Fruit fly (Drosophila melanogaster) whole organism, embryonic: Measurements from ENCODE around the gene Ptp99A.

Experiments used
- Adf1 ChIP-seq: fragments of 200-800 bp; sonication (Bioruptor generic); IDR thresholded peaks from 2 replicates; pipeline ENCODE4 v1.3.6; 2022; ENCODE audit warnings: missing biosample characterization, missing genetic modification characterization
- Bdp1 ChIP-seq: fragments of 200-800 bp; sonication (Bioruptor generic); optimal IDR thresholded peaks from 3 replicates; lab custom pipeline; 2016; ENCODE audit warnings: missing biosample characterization, missing genetic modification characterization
- CG10267 ChIP-seq: fragments of 200-800 bp; sonication (Bioruptor generic); optimal IDR thresholded peaks from 2 replicates; lab custom pipeline; 2018; ENCODE audit warnings: missing biosample characterization, mild to moderate bottlenecking, missing genetic modification characterization, moderate library complexity
- CG10979 ChIP-seq: fragments of 200-800 bp; sonication (Bioruptor generic); optimal IDR thresholded peaks from 2 replicates; lab custom pipeline; 2018; ENCODE audit warnings: missing biosample characterization, mild to moderate bottlenecking, missing genetic modification characterization, moderate library complexity
- CG12659 ChIP-seq: fragments of 200-800 bp; sonication (Bioruptor generic); optimal IDR thresholded peaks from 3 replicates; lab custom pipeline; 2017; ENCODE audit warnings: mild to moderate bottlenecking, missing biosample characterization, missing genetic modification reagents, missing genetic modification characterization
- CG14965 ChIP-seq: fragments of 200-800 bp; sonication (Bioruptor generic); optimal IDR thresholded peaks from 2 replicates; lab custom pipeline; 2016; ENCODE audit warnings: missing biosample characterization, missing genetic modification characterization, borderline replicate concordance
- CG15696 ChIP-seq: fragments of 200-800 bp; sonication (Bioruptor generic); optimal IDR thresholded peaks from 2 replicates; lab custom pipeline; 2019; ENCODE audit warnings: missing biosample characterization, mild to moderate bottlenecking, missing genetic modification characterization, moderate library complexity
- CG2712 ChIP-seq: fragments of 200-800 bp; optimal IDR thresholded peaks from 3 replicates; lab custom pipeline; 2019; ENCODE audit warnings: missing biosample characterization, mild to moderate bottlenecking, missing genetic modification characterization, moderate library complexity
- CG3065 ChIP-seq: fragments of 200-800 bp; sonication (Bioruptor generic); optimal IDR thresholded peaks from 2 replicates; lab custom pipeline; 2016; ENCODE audit warnings: missing biosample characterization, missing genetic modification characterization
- CG32532 ChIP-seq: fragments of 200-800 bp; sonication (Bioruptor generic); IDR thresholded peaks from 2 replicates; pipeline ENCODE4 v1.3.6; 2022; ENCODE audit warnings: missing biosample characterization, missing genetic modification characterization
- CG33213 ChIP-seq: fragments of 200-800 bp; sonication (Bioruptor generic); optimal IDR thresholded peaks from 3 replicates; lab custom pipeline; 2016; ENCODE audit warnings: missing biosample characterization, missing genetic modification characterization
- CG33557 ChIP-seq: fragments of 200-800 bp; sonication (Bioruptor generic); optimal IDR thresholded peaks from 2 replicates; lab custom pipeline; 2019; ENCODE audit warnings: missing biosample characterization, mild to moderate bottlenecking, missing genetic modification characterization, moderate library complexity
- CG4617 ChIP-seq: fragments of 200-800 bp; sonication (Bioruptor generic); optimal IDR thresholded peaks from 3 replicates; lab custom pipeline; 2016; ENCODE audit warnings: missing biosample characterization, missing genetic modification characterization, borderline replicate concordance
- CG4820 ChIP-seq: fragments of 200-800 bp; sonication (Bioruptor generic); optimal IDR thresholded peaks from 3 replicates; lab custom pipeline; 2016; ENCODE audit warnings: missing biosample characterization, missing genetic modification characterization
- CG6272 ChIP-seq: fragments of 200-800 bp; sonication (Bioruptor generic); IDR thresholded peaks from 2 replicates; pipeline ENCODE4 v1.3.6; 2022; ENCODE audit warnings: missing biosample characterization, missing genetic modification characterization
- CG6683 ChIP-seq: fragments of 200-800 bp; sonication (Bioruptor generic); optimal IDR thresholded peaks from 2 replicates; lab custom pipeline; 2017; ENCODE audit warnings: missing biosample characterization, mild to moderate bottlenecking, missing genetic modification characterization, missing genetic modification reagents
- CG6791 ChIP-seq: fragments of 200-800 bp; sonication (Bioruptor generic); IDR thresholded peaks from 3 replicates; pipeline ENCODE4 v1.3.6; 2022; ENCODE audit warnings: missing biosample characterization, missing genetic modification characterization; ENCODE audit not compliant: partially characterized antibody
- CG9215 ChIP-seq: fragments of 200-800 bp; sonication (Bioruptor generic); IDR thresholded peaks from 2 replicates; pipeline ENCODE4 v1.3.6; 2022; ENCODE audit warnings: missing biosample characterization, missing genetic modification characterization
- CG9932 ChIP-seq: fragments of 200-800 bp; sonication (Bioruptor generic); IDR thresholded peaks from 2 replicates; pipeline ENCODE4 v1.3.6; 2022; ENCODE audit warnings: missing biosample characterization, missing genetic modification characterization
- Dbx ChIP-seq: fragments of 200-800 bp; sonication (Bioruptor generic); IDR thresholded peaks from 3 replicates; pipeline ENCODE4 v1.3.6; 2022; ENCODE audit warnings: missing biosample characterization, missing genetic modification characterization
- Dip3 ChIP-seq: fragments of 200-800 bp; sonication (Bioruptor generic); optimal IDR thresholded peaks from 3 replicates; lab custom pipeline; 2016; ENCODE audit warnings: missing biosample characterization, missing genetic modification characterization
- Doc3 ChIP-seq: fragments of 200-800 bp; sonication (Bioruptor generic); IDR thresholded peaks from 3 replicates; pipeline ENCODE4 v1.3.6; 2022; ENCODE audit warnings: missing biosample characterization, missing genetic modification characterization; ENCODE audit not compliant: partially characterized antibody
- E2f2 ChIP-seq: fragments of 200-800 bp; sonication (Bioruptor generic); IDR thresholded peaks from 2 replicates; pipeline ENCODE4 v1.3.6; 2022; ENCODE audit warnings: missing biosample characterization, missing genetic modification characterization
- Gsc ChIP-seq: fragments of 200-800 bp; sonication (Bioruptor generic); IDR thresholded peaks from 2 replicates; pipeline ENCODE4 v1.3.6; 2022; ENCODE audit warnings: missing biosample characterization, missing genetic modification characterization
- HmgZ ChIP-seq: fragments of 200-800 bp; sonication (Bioruptor generic); optimal IDR thresholded peaks from 2 replicates; lab custom pipeline; 2018; ENCODE audit warnings: missing biosample characterization, mild to moderate bottlenecking, missing genetic modification characterization
- Hsf ChIP-seq: fragments of 200-800 bp; sonication (Bioruptor generic); optimal IDR thresholded peaks from 3 replicates; lab custom pipeline; 2016; ENCODE audit warnings: missing biosample characterization, missing genetic modification characterization
- PHDP ChIP-seq: fragments of 200-800 bp; sonication (Bioruptor generic); optimal IDR thresholded peaks from 3 replicates; lab custom pipeline; 2018; ENCODE audit warnings: missing biosample characterization, mild to moderate bottlenecking, missing genetic modification characterization, moderate library complexity
- Ptx1 ChIP-seq: fragments of 200-800 bp; sonication (Bioruptor generic); IDR thresholded peaks from 2 replicates; pipeline ENCODE4 v1.3.6; 2022; ENCODE audit warnings: missing biosample characterization, missing genetic modification characterization
- Sin3A ChIP-seq: fragments of >200 bp; optimal IDR thresholded peaks from 2 replicates; lab custom pipeline; 2018
- Six4 ChIP-seq: fragments of 200-800 bp; sonication (Bioruptor generic); optimal IDR thresholded peaks from 2 replicates; lab custom pipeline; 2016; ENCODE audit warnings: missing biosample characterization, missing genetic modification characterization
- Sox102F ChIP-seq: fragments of 200-800 bp; sonication (Bioruptor generic); optimal IDR thresholded peaks from 2 replicates; lab custom pipeline; 2018; ENCODE audit warnings: missing biosample characterization, mild to moderate bottlenecking, missing genetic modification characterization, moderate library complexity
- amos ChIP-seq: fragments of 200-800 bp; sonication (Bioruptor generic); IDR thresholded peaks from 2 replicates; pipeline ENCODE4 v1.3.6; 2022; ENCODE audit warnings: missing biosample characterization, missing genetic modification characterization; ENCODE audit not compliant: partially characterized antibody
- ato ChIP-seq: fragments of 200-800 bp; sonication (Bioruptor generic); IDR thresholded peaks from 2 replicates; pipeline ENCODE4 v1.3.6; 2022; ENCODE audit warnings: missing biosample characterization, missing genetic modification characterization; ENCODE audit not compliant: partially characterized antibody
- croc ChIP-seq: fragments of 200-800 bp; sonication (Bioruptor generic); conservative IDR thresholded peaks from 3 replicates; pipeline ENCODE4 v1.3.6; 2022; ENCODE audit warnings: missing biosample characterization, missing genetic modification characterization
- dimm ChIP-seq: fragments of 200-800 bp; sonication (Bioruptor generic); IDR thresholded peaks from 2 replicates; pipeline ENCODE4 v1.3.6; 2022; ENCODE audit warnings: missing biosample characterization, missing genetic modification characterization
- dm ChIP-seq: fragments of 200-800 bp; sonication (Bioruptor generic); optimal IDR thresholded peaks from 3 replicates; lab custom pipeline; 2016; ENCODE audit warnings: missing biosample characterization, missing genetic modification characterization
- dmrt99B ChIP-seq: fragments of 200-800 bp; sonication (Bioruptor generic); optimal IDR thresholded peaks from 2 replicates; lab custom pipeline; 2018; ENCODE audit warnings: missing biosample characterization, mild to moderate bottlenecking, missing genetic modification characterization, moderate library complexity
- kay ChIP-seq: fragments of 200-800 bp; sonication (Bioruptor generic); optimal IDR thresholded peaks from 2 replicates; lab custom pipeline; 2016; ENCODE audit warnings: missing biosample characterization, missing genetic modification characterization
- lola ChIP-seq, 3 experiments: fragments of >200 bp in 2 of 3; fragments of 200-800 bp in 1 of 3; sonication (Bioruptor generic) in 1 of 3; optimal IDR thresholded peaks; 2 replicates each; lab custom pipeline; 2017 to 2019; ENCODE audit warnings: missing biosample characterization in 3 of 3, missing genetic modification characterization in 3 of 3, mild to moderate bottlenecking in 1 of 3, moderate library complexity in 1 of 3
- mld ChIP-seq: fragments of 200-800 bp; sonication (Bioruptor generic); IDR thresholded peaks from 3 replicates; pipeline ENCODE4 v1.3.6; 2022; ENCODE audit warnings: missing biosample characterization, missing genetic modification characterization; ENCODE audit not compliant: partially characterized antibody
- nerfin-1 ChIP-seq: fragments of 200-800 bp; sonication (Bioruptor generic); optimal IDR thresholded peaks from 3 replicates; lab custom pipeline; 2019; ENCODE audit warnings: missing biosample characterization, mild to moderate bottlenecking, missing genetic modification characterization, moderate library complexity
- otp ChIP-seq: fragments of 200-800 bp; sonication (Bioruptor generic); IDR thresholded peaks from 3 replicates; pipeline ENCODE4, ENCODE4 v1.3.6; 2022; ENCODE audit warnings: missing biosample characterization, missing genetic modification characterization
- pfk ChIP-seq: fragments of 200-800 bp; sonication (Bioruptor generic); optimal IDR thresholded peaks from 2 replicates; lab custom pipeline; 2018; ENCODE audit warnings: missing biosample characterization, mild to moderate bottlenecking, missing genetic modification characterization, moderate library complexity
- schlank ChIP-seq: fragments of 200-800 bp; sonication (Bioruptor generic); optimal IDR thresholded peaks from 2 replicates; lab custom pipeline; 2018; ENCODE audit warnings: missing biosample characterization, mild to moderate bottlenecking, missing genetic modification characterization
- sens ChIP-seq: fragments of 200-800 bp; sonication (Bioruptor generic); peaks from one replicate; lab custom pipeline; 2016; ENCODE audit warnings: missing biosample characterization, missing genetic modification characterization
- sob ChIP-seq: fragments of 200-800 bp; sonication (Bioruptor generic); IDR thresholded peaks from 2 replicates; pipeline ENCODE4 v1.3.6; 2022; ENCODE audit warnings: missing biosample characterization, missing genetic modification characterization
- stwl ChIP-seq: fragments of 200-800 bp; sonication (Bioruptor generic); optimal IDR thresholded peaks from 3 replicates; lab custom pipeline; 2018; ENCODE audit warnings: missing biosample characterization, mild to moderate bottlenecking, missing genetic modification characterization, moderate library complexity
- ttk ChIP-seq: fragments of 200-800 bp; sonication (Bioruptor generic); IDR thresholded peaks from 2 replicates; pipeline ENCODE4 v2.1.2; 2022; ENCODE audit warnings: missing biosample characterization, missing genetic modification characterization
- wor ChIP-seq: fragments of 200-800 bp; sonication (Bioruptor generic); IDR thresholded peaks from 2 replicates; pipeline ENCODE4 v1.3.6; 2022; ENCODE audit warnings: missing biosample characterization, missing genetic modification characterization

The Ptp99A gene

dm6 chr3R:29493242-29493944, 115.9 kb downstream of the Ptp99A start, which contains the start of the genes CG2310 and Diedel (continued):
- TF ChIP-seq CG6791 (peak; percentile 69; the same call in 2 of the 3 replicates), dmrt99B (tag; lab: Kevin White, UChicago) (no peak), CG14965 (GFP tag; lab: Kevin White, UChicago) (no peak), Gsc (no peak), otp (GFP tag; lab: Robert Waterston, UW) (no peak), stwl (tag; lab: Kevin White, UChicago) (peak; percentile 47), ttk (GFP tag; lab: Robert Waterston, UW) (no peak), dm (GFP tag; lab: Kevin White, UChicago) (peak; percentile 24), CG32532 (0 out of 2 replicates have a peak, but pooled peaks have one; percentile 34), Six4 (GFP tag; lab: Kevin White, UChicago) (no peak), PHDP (tag; lab: Kevin White, UChicago) (no peak), Adf1 (GFP tag; lab: Robert Waterston, UW) (peak; percentile 71; the same call in 1 of the 2 replicates), CG9215 (no peak), sob (peak; percentile 49; the same call in 1 of the 2 replicates), schlank (no peak), CG9932 (GFP tag; lab: Robert Waterston, UW) (peak; percentile 39), mld (GFP tag; lab: Robert Waterston, UW) (no peak), amos (GFP tag; lab: Robert Waterston, UW) (peak; percentile 65), CG15696 (tag; lab: Kevin White, UChicago) (peak; percentile 35), ato (GFP tag; lab: Robert Waterston, UW) (peak; percentile 43; the same call in 1 of the 2 replicates), Dip3 (GFP tag; lab: Kevin White, UChicago) (no peak), CG12659 (GFP tag; lab: Kevin White, UChicago) (peak; percentile 19), croc (0 out of 3 replicates have a peak, but pooled peaks have one; percentile 12), kay (GFP tag; lab: Kevin White, UChicago) (peak; percentile 73), Doc3 (GFP tag; lab: Robert Waterston, UW) (no peak), Sin3A (lab: Kevin White, UChicago) (peak; percentile 33), CG3065 (GFP tag; lab: Kevin White, UChicago) (peak; percentile 0), CG2712 (peak; percentile 39), pfk (GFP tag; lab: Kevin White, UChicago) (no peak), lola (GFP tag; optimal IDR thresholded peaks at IDR 0.05; lab: Kevin White, UChicago) (peak in 1 of 3 experiments; percentile 35), Ptx1 (GFP tag; lab: Robert Waterston, UW) (no peak), CG10979 (peak; percentile 37), CG6272 (0 out of 2 replicates have a peak, but pooled peaks have one; percentile 25), Hsf (GFP tag; lab: Kevin White, UChicago) (no peak), CG33557 (GFP tag; lab: Kevin White, UChicago) (peak; percentile 5), nerfin-1 (tag; lab: Kevin White, UChicago) (peak; percentile 16), wor (no peak), sens (GFP tag; lab: Kevin White, UChicago) (peak; percentile 43), HmgZ (peak; percentile 45), CG6683 (GFP tag; lab: Kevin White, UChicago) (no peak), CG33213 (peak; percentile 29), Sox102F (GFP tag; lab: Kevin White, UChicago) (no peak), CG10267 (peak; percentile 24), E2f2 (GFP tag; lab: Robert Waterston, UW) (peak; percentile 73), Dbx (GFP tag; lab: Robert Waterston, UW) (0 out of 3 replicates have a peak, but pooled peaks have one; percentile 28), CG4820 (GFP tag; lab: Kevin White, UChicago) (no peak), CG4617 (GFP tag; lab: Kevin White, UChicago) (peak; percentile 2), Bdp1 (GFP tag; lab: Kevin White, UChicago) (no peak), dimm (no peak)
